Fruit fly (Drosophila melanogaster) whole organism, embryonic: ENCODE measurements around the gene moody.

ENCODE experiments used
- CG10209 ChIP-seq: fragments of 200-800 bp; sonication (Bioruptor generic); optimal IDR thresholded peaks from 3 replicates; lab custom pipeline; 2017; ENCODE audit warnings: missing biosample characterization, mild to moderate bottlenecking, missing genetic modification characterization, missing genetic modification reagents
- CG10321 ChIP-seq: fragments of 200-800 bp; sonication (Bioruptor generic); IDR thresholded peaks from 2 replicates; pipeline ENCODE4 v1.3.6; 2022; ENCODE audit warnings: missing biosample characterization, missing genetic modification characterization
- CG10462 ChIP-seq: fragments of 200-800 bp; sonication (Bioruptor generic); optimal IDR thresholded peaks from 2 replicates; lab custom pipeline; 2016; ENCODE audit warnings: missing biosample characterization, missing genetic modification characterization
- CG10565 ChIP-seq: fragments of 200-800 bp; sonication (Bioruptor generic); optimal IDR thresholded peaks from 3 replicates; lab custom pipeline; 2016; ENCODE audit warnings: missing biosample characterization, mild to moderate bottlenecking, missing genetic modification characterization
- CG11247 ChIP-seq: fragments of 200-800 bp; sonication (Bioruptor generic); IDR thresholded peaks from 2 replicates; pipeline ENCODE4 v1.3.6; 2022; ENCODE audit warnings: missing biosample characterization, missing genetic modification characterization
- CG11560 ChIP-seq: fragments of 200-800 bp; sonication (Bioruptor generic); IDR thresholded peaks from 3 replicates; pipeline ENCODE4 v1.3.6; 2022; ENCODE audit warnings: missing biosample characterization, missing genetic modification characterization
- CG11696 ChIP-seq: fragments of 200-800 bp; sonication (Bioruptor generic); IDR thresholded peaks from 2 replicates; pipeline ENCODE4 v1.3.6; 2022; ENCODE audit warnings: missing biosample characterization, missing genetic modification characterization
- CG13123 ChIP-seq: fragments of 200-800 bp; sonication (Bioruptor generic); optimal IDR thresholded peaks from 2 replicates; lab custom pipeline; 2016; ENCODE audit warnings: missing biosample characterization, missing genetic modification characterization
- CG13894 ChIP-seq: fragments of 200-800 bp; sonication (Bioruptor generic); optimal IDR thresholded peaks from 3 replicates; lab custom pipeline; 2018; ENCODE audit warnings: missing biosample characterization, mild to moderate bottlenecking, missing genetic modification characterization, moderate library complexity
- CG14050 ChIP-seq: fragments of 200-800 bp; sonication (Bioruptor generic); IDR thresholded peaks from 3 replicates; pipeline ENCODE4 v1.3.6; 2022; ENCODE audit warnings: missing biosample characterization, missing genetic modification characterization
- CG14860 ChIP-seq: fragments of 200-800 bp; sonication (Bioruptor generic); IDR thresholded peaks from 3 replicates; pipeline ENCODE4 v1.3.6; 2022; ENCODE audit warnings: missing biosample characterization, missing genetic modification characterization; ENCODE audit not compliant: partially characterized antibody
- CG2120 ChIP-seq: fragments of 200-800 bp; sonication (Bioruptor generic); optimal IDR thresholded peaks from 3 replicates; lab custom pipeline; 2016; ENCODE audit warnings: missing biosample characterization, missing genetic modification characterization
- CG30020 ChIP-seq: fragments of 200-800 bp; optimal IDR thresholded peaks from 2 replicates; lab custom pipeline; 2019; ENCODE audit warnings: missing biosample characterization, mild to moderate bottlenecking, missing genetic modification characterization, moderate library complexity
- CG30403 ChIP-seq: fragments of 200-800 bp; sonication (Bioruptor generic); optimal IDR thresholded peaks from 3 replicates; lab custom pipeline; 2016; ENCODE audit warnings: missing biosample characterization, missing genetic modification characterization
- CG4328 ChIP-seq: fragments of 200-800 bp; sonication (Bioruptor generic); optimal IDR thresholded peaks from 3 replicates; lab custom pipeline; 2017; ENCODE audit warnings: missing biosample characterization, missing genetic modification reagents, missing genetic modification characterization
- CG6654 ChIP-seq: fragments of 200-800 bp; sonication (Bioruptor generic); optimal IDR thresholded peaks from 2 replicates; lab custom pipeline; 2017; ENCODE audit warnings: missing biosample characterization, mild to moderate bottlenecking, missing genetic modification characterization
- CG6689 ChIP-seq: fragments of 200-800 bp; sonication (Bioruptor generic); IDR thresholded peaks from 2 replicates; pipeline ENCODE4 v1.3.6; 2022; ENCODE audit warnings: missing biosample characterization, missing genetic modification characterization
- CG9797 ChIP-seq: fragments of 200-800 bp; sonication (Bioruptor generic); optimal IDR thresholded peaks from 3 replicates; lab custom pipeline; 2018; ENCODE audit warnings: missing biosample characterization, mild to moderate bottlenecking, missing genetic modification characterization
- D19B ChIP-seq: fragments of 200-800 bp; sonication (Bioruptor generic); optimal IDR thresholded peaks from 2 replicates; lab custom pipeline; 2017; ENCODE audit warnings: missing biosample characterization, mild to moderate bottlenecking, missing genetic modification characterization
- Dbx ChIP-seq: fragments of 200-800 bp; sonication (Bioruptor generic); IDR thresholded peaks from 3 replicates; pipeline ENCODE4 v1.3.6; 2022; ENCODE audit warnings: missing biosample characterization, missing genetic modification characterization
- Drgx ChIP-seq: fragments of 200-800 bp; sonication (Bioruptor generic); IDR thresholded peaks from 2 replicates; pipeline ENCODE4 v1.3.6; 2022; ENCODE audit warnings: missing biosample characterization, missing genetic modification characterization
- ERR ChIP-seq: fragments of 200-800 bp; sonication (Bioruptor generic); optimal IDR thresholded peaks from 2 replicates; lab custom pipeline; 2016; ENCODE audit warnings: missing biosample characterization, missing genetic modification characterization
- Elba2 ChIP-seq: fragments of 200-800 bp; sonication (Bioruptor generic); optimal IDR thresholded peaks from 3 replicates; lab custom pipeline; 2016; ENCODE audit warnings: missing biosample characterization, missing genetic modification characterization
- Fer3 ChIP-seq: fragments of 200-800 bp; sonication (Bioruptor generic); optimal IDR thresholded peaks from 2 replicates; lab custom pipeline; 2018; ENCODE audit warnings: missing biosample characterization, mild to moderate bottlenecking, missing genetic modification characterization, moderate library complexity
- GATAe ChIP-seq: fragments of 200-800 bp; sonication (Bioruptor generic); conservative IDR thresholded peaks from 2 replicates; pipeline ENCODE4 v1.3.6; 2022; ENCODE audit warnings: missing biosample characterization, missing genetic modification characterization
- HLHmδ ChIP-seq: fragments of 200-800 bp; sonication (Bioruptor generic); optimal IDR thresholded peaks from 2 replicates; lab custom pipeline; 2018; ENCODE audit warnings: missing biosample characterization, mild to moderate bottlenecking, missing genetic modification characterization, moderate library complexity
- Mad ChIP-seq: fragments of 200-800 bp; sonication (Bioruptor generic); optimal IDR thresholded peaks from 2 replicates; lab custom pipeline; 2016; ENCODE audit warnings: missing biosample characterization, missing genetic modification characterization
- Ravus ChIP-seq: fragments of 200-800 bp; sonication (Bioruptor generic); IDR thresholded peaks from 2 replicates; pipeline ENCODE4 v1.3.6; 2022; ENCODE audit warnings: missing biosample characterization, missing genetic modification characterization
- Ssrp ChIP-seq: fragments of 200-800 bp; sonication (Bioruptor generic); optimal IDR thresholded peaks from 2 replicates; lab custom pipeline; 2018; ENCODE audit warnings: missing biosample characterization, mild to moderate bottlenecking, missing genetic modification characterization, moderate library complexity
- Taf1 ChIP-seq: fragments of 200-800 bp; sonication (Bioruptor generic); IDR thresholded peaks from 2 replicates; pipeline ENCODE4 v1.3.6; 2022; ENCODE audit warnings: missing biosample characterization, missing genetic modification characterization
- Xbp1 ChIP-seq: fragments of 200-800 bp; sonication (Bioruptor generic); optimal IDR thresholded peaks from 3 replicates; lab custom pipeline; 2016; ENCODE audit warnings: missing biosample characterization, mild to moderate bottlenecking, missing genetic modification characterization
- btn ChIP-seq: fragments of 200-800 bp; sonication (Bioruptor generic); optimal IDR thresholded peaks from 2 replicates; lab custom pipeline; 2016; ENCODE audit warnings: missing biosample characterization, missing genetic modification characterization
- chinmo ChIP-seq: fragments of 200-800 bp; sonication (Bioruptor generic); IDR thresholded peaks from 4 replicates; pipeline ENCODE4 v1.3.6; 2022; ENCODE audit warnings: missing biosample characterization, missing genetic modification characterization; ENCODE audit not compliant: partially characterized antibody
- crol ChIP-seq: fragments of 200-800 bp; sonication (Bioruptor generic); IDR thresholded peaks from 2 replicates; pipeline ENCODE4 v1.3.6; 2022; ENCODE audit warnings: missing biosample characterization, missing genetic modification characterization
- dpn ChIP-seq, 2 experiments: fragments of 200-800 bp; sonication (Bioruptor generic); optimal IDR thresholded peaks; 3 replicates each; lab custom pipeline; 2016; ENCODE audit warnings: missing biosample characterization in 2 of 2, missing genetic modification characterization in 2 of 2
- gce ChIP-seq: fragments of 200-800 bp; sonication (Bioruptor generic); IDR thresholded peaks from 3 replicates; pipeline ENCODE4 v1.3.6; 2022; ENCODE audit warnings: missing biosample characterization, missing genetic modification characterization
- gcm ChIP-seq: fragments of 200-800 bp; sonication (Bioruptor generic); optimal IDR thresholded peaks from 2 replicates; lab custom pipeline; 2019; ENCODE audit warnings: missing biosample characterization, mild to moderate bottlenecking, missing genetic modification characterization, moderate library complexity
- gsb ChIP-seq: fragments of 200-800 bp; sonication (Bioruptor generic); IDR thresholded peaks from 2 replicates; pipeline ENCODE4 v1.3.6; 2022; ENCODE audit warnings: missing biosample characterization, missing genetic modification characterization
- kay ChIP-seq: fragments of 200-800 bp; sonication (Bioruptor generic); optimal IDR thresholded peaks from 2 replicates; lab custom pipeline; 2016; ENCODE audit warnings: missing biosample characterization, missing genetic modification characterization
- lbe ChIP-seq: fragments of 200-800 bp; sonication (Bioruptor generic); optimal IDR thresholded peaks from 2 replicates; lab custom pipeline; 2016; ENCODE audit warnings: missing biosample characterization, mild to moderate bottlenecking, missing genetic modification characterization
- mam ChIP-seq: fragments of 200-800 bp; sonication (Bioruptor generic); optimal IDR thresholded peaks from 3 replicates; lab custom pipeline; 2016; ENCODE audit warnings: missing biosample characterization, missing genetic modification characterization
- otp ChIP-seq: fragments of 200-800 bp; sonication (Bioruptor generic); IDR thresholded peaks from 3 replicates; pipeline ENCODE4, ENCODE4 v1.3.6; 2022; ENCODE audit warnings: missing biosample characterization, missing genetic modification characterization
- phol ChIP-seq: fragments of 200-800 bp; sonication (Bioruptor generic); optimal IDR thresholded peaks from 3 replicates; lab custom pipeline; 2018; ENCODE audit warnings: missing biosample characterization, mild to moderate bottlenecking, missing genetic modification characterization, moderate library complexity
- pita ChIP-seq: fragments of 200-800 bp; sonication (Bioruptor generic); optimal IDR thresholded peaks from 2 replicates; lab custom pipeline; 2017; ENCODE audit warnings: missing biosample characterization, mild to moderate bottlenecking, missing genetic modification characterization
- sd ChIP-seq: fragments of 200-800 bp; sonication (Bioruptor generic); optimal IDR thresholded peaks from 3 replicates; lab custom pipeline; 2018; ENCODE audit warnings: missing biosample characterization, mild to moderate bottlenecking, missing genetic modification characterization, moderate library complexity
- slbo ChIP-seq: fragments of 200-800 bp; sonication (Bioruptor generic); IDR thresholded peaks from 2 replicates; pipeline ENCODE4 v1.3.6; 2022; ENCODE audit warnings: missing biosample characterization, missing genetic modification characterization
- unpg ChIP-seq: fragments of 200-800 bp; sonication (Bioruptor generic); optimal IDR thresholded peaks from 3 replicates; lab custom pipeline; 2018; ENCODE audit warnings: missing biosample characterization, mild to moderate bottlenecking, missing genetic modification characterization, moderate library complexity
- zfh2 ChIP-seq: fragments of 200-800 bp; sonication (Bioruptor generic); optimal IDR thresholded peaks from 2 replicates; lab custom pipeline; 2016; ENCODE audit warnings: missing biosample characterization, missing genetic modification characterization

Gene moody

DNA sequence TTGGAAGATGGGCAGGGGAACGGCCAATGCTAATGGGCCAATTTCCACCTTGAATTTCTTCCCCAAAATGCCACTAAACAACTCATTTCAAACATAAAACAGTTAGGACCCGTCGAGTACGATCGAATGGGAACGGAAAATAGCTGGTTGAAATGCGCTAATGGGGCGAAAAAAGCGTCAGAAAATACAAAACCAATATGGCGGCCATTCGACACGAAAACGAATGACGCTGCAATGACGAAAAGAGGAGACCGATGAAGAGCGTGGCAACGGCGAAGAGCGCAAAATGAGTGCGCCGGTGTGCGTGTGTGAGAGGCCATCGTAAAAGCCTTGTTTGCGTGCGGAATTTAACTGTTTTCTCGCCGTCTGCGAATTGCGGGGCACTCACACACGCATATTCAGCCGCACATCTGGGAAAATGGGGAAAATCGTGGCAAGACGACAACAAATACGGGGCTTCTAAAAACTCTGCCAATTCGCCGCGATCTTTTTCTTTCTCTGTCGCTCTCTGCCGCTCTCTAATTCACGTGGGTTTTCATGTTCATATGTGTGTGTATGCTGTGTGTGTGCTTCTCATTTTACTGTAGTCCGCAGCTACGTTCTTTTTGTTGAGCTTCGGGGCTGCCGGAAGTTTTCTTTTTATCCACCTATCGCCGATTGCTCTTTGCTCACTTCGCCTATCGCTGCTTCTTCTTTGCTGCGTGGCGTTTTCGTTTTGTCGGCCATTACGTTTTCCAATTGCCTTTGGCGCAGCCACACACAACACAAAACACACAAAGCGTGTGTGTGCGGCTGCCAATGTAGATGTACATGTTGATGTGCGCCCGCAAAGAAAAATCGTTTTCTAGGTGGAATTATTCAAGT is 39.7 kb downstream of the moody start, which contains the start of gene east (continued):
- TF ChIP-seq Ravus (GFP tag; lab: Robert Waterston, UW) (no peak), crol (GFP tag; lab: Robert Waterston, UW) (peak; percentile 88; the same call in 1 of the 2 replicates), GATAe (GFP tag; lab: Robert Waterston, UW) (no peak), slbo (GFP tag; lab: Robert Waterston, UW) (no peak), CG11247 (GFP tag; lab: Robert Waterston, UW) (no peak), sd (tag; lab: Kevin White, UChicago) (peak; percentile 86), gcm (GFP tag; lab: Kevin White, UChicago) (no peak), CG13894 (peak; percentile 5), CG10321 (GFP tag; lab: Robert Waterston, UW) (no peak), CG6689 (GFP tag; lab: Robert Waterston, UW) (peak; percentile 2; the same call in 1 of the 2 replicates), CG30020 (tag; lab: Kevin White, UChicago) (no peak), CG14860 (GFP tag; lab: Robert Waterston, UW) (no peak), gsb (GFP tag; lab: Robert Waterston, UW) (no peak), Dbx (GFP tag; lab: Robert Waterston, UW) (no peak), CG2120 (GFP tag; lab: Kevin White, UChicago) (no peak), Mad (no peak), kay (GFP tag; lab: Kevin White, UChicago) (no peak), chinmo (GFP tag; lab: Robert Waterston, UW) (peak; percentile 87; the same call in 3 of the 4 replicates), pita (GFP tag; lab: Kevin White, UChicago) (no peak), gce (GFP tag; lab: Robert Waterston, UW) (no peak)

DNA sequence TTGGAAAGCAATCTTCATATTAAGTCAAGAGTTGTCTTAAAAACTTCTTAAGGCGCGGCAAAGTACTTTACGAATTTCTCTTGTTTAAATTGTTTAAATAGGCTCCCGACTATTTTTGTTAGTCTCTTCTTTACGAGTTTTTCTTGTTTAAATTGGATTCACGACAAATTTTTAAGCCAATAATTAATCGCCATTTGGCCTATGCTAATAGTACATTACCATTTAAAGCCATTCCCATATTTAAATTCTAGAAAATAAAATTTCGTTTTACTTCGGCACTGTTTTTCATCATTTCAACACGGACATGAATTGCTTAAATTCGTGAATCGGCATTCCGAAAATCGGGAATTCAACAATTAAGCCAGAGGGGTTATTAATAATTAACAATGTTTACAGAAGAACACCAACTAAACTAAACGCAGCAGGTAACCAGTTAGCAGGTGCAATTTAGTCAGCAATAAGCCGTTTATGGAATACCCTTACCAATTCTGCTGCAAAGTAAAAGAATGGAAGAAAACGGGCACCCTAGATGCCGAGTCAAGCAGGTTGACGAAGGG is 40.4 kb downstream of the moody start:
- TF ChIP-seq dpn (GFP tag; optimal IDR thresholded peaks at IDR 0.05; lab: Kevin White, UChicago) (peak; percentile 41 to 76), CG11560 (tag; lab: Robert Waterston, UW) (no peak), CG13123 (peak; percentile 39), CG4328 (peak; percentile 77), Ssrp (peak; percentile 76), CG11696 (GFP tag; lab: Robert Waterston, UW) (no peak), HLHmδ (GFP tag; lab: Kevin White, UChicago) (no peak), Drgx (GFP tag; lab: Robert Waterston, UW) (peak; percentile 41; the same call in 1 of the 2 replicates), CG10565 (GFP tag; lab: Kevin White, UChicago) (no peak), D19B (peak; percentile 66), CG30403 (GFP tag; lab: Kevin White, UChicago) (peak; percentile 88), CG10209 (GFP tag; lab: Kevin White, UChicago) (peak; percentile 80), CG6654 (GFP tag; lab: Kevin White, UChicago) (peak; percentile 44), CG14050 (GFP tag; lab: Robert Waterston, UW) (peak; percentile 58; the same call in 2 of the 3 replicates), phol (tag; lab: Kevin White, UChicago) (peak; percentile 47), Elba2 (GFP tag; lab: Kevin White, UChicago) (no peak), CG10462 (GFP tag; lab: Kevin White, UChicago) (peak; percentile 60), btn (GFP tag; lab: Kevin White, UChicago) (peak; percentile 31), Xbp1 (GFP tag; lab: Kevin White, UChicago) (peak; percentile 76), mam (GFP tag; lab: Kevin White, UChicago) (peak; percentile 67), Fer3 (tag; lab: Kevin White, UChicago) (peak; percentile 60), CG9797 (GFP tag; lab: Kevin White, UChicago) (no peak), otp (GFP tag; lab: Robert Waterston, UW) (peak; percentile 23; the same call in 1 of the 3 replicates), Taf1 (GFP tag; lab: Robert Waterston, UW) (no peak), lbe (no peak), zfh2 (GFP tag; lab: Kevin White, UChicago) (peak; percentile 76), ERR (GFP tag; lab: Kevin White, UChicago) (no peak), unpg (GFP tag; lab: Kevin White, UChicago) (peak; percentile 56)
